Fruit fly (Drosophila melanogaster) whole organism, pupa: Measurements from ENCODE around the gene IRSp53.

ENCODE experiments used
- CG13204 ChIP-seq: fragments of 200-800 bp; sonication (Bioruptor generic); optimal IDR thresholded peaks from 2 replicates; lab custom pipeline; 2018; ENCODE audit warnings: missing biosample characterization, mild to moderate bottlenecking, missing genetic modification characterization, moderate library complexity
- CG14655 ChIP-seq: fragments of 200-800 bp; sonication (Bioruptor generic); optimal IDR thresholded peaks from 3 replicates; lab custom pipeline; 2017; ENCODE audit warnings: mild to moderate bottlenecking, missing biosample characterization, missing genetic modification reagents, missing genetic modification characterization
- CG17806 ChIP-seq: fragments of 200-800 bp; sonication (Bioruptor generic); optimal IDR thresholded peaks from 2 replicates; lab custom pipeline; 2018; ENCODE audit warnings: missing biosample characterization, mild to moderate bottlenecking, missing genetic modification characterization, moderate library complexity
- CG32121 ChIP-seq: fragments of 200-800 bp; sonication (Bioruptor generic); IDR thresholded peaks from 2 replicates; pipeline ENCODE4 v1.3.6; 2022; ENCODE audit warnings: missing biosample characterization, missing genetic modification characterization
- CG9948 ChIP-seq: fragments of 200-800 bp; sonication (Bioruptor generic); optimal IDR thresholded peaks from 2 replicates; lab custom pipeline; 2018; ENCODE audit warnings: missing biosample characterization, mild to moderate bottlenecking, missing genetic modification characterization, moderate library complexity
- D1 ChIP-seq: fragments of 200-800 bp; sonication (Bioruptor generic); optimal IDR thresholded peaks from 2 replicates; lab custom pipeline; 2018; ENCODE audit warnings: missing biosample characterization, mild to moderate bottlenecking, missing genetic modification characterization, moderate library complexity
- Ets98B ChIP-seq: fragments of 200-800 bp; sonication (Bioruptor generic); IDR thresholded peaks from 2 replicates; pipeline ENCODE4 v1.3.6; 2022; ENCODE audit warnings: missing biosample characterization, missing genetic modification characterization
- fd96Ca ChIP-seq: fragments of 200-800 bp; sonication (Bioruptor generic); IDR thresholded peaks from 3 replicates; pipeline ENCODE4 v1.3.6; 2022; ENCODE audit warnings: missing biosample characterization, missing genetic modification characterization

- TF ChIP-seq CG13204 (GFP tag; lab: Kevin White, UChicago) (peak; percentile 89), D1 (peak; percentile 43), CG9948 (tag; lab: Kevin White, UChicago) (peak; percentile 66), fd96Ca (GFP tag; lab: Robert Waterston, UW) (peak; percentile 69; the same call in 1 of the 3 replicates), Ets98B (peak; percentile 76), CG17806 (peak; percentile 74), CG14655 (GFP tag; lab: Kevin White, UChicago) (peak; percentile 89), CG32121 (peak; percentile 63; the same call in 1 of the 2 replicates)
Observed at dm6 chr3L:11120419-11120958, 15.4 kb upstream of the IRSp53 start, which contains the start of the genes FoxK and mRpL2.
